Fruit fly (Drosophila melanogaster) Kc167 (cell line): Measurements from ENCODE around the gene CG15209.

ENCODE experiments used
- Myc ChIP-seq: fragments of >200 bp; optimal IDR thresholded peaks from 2 replicates; lab custom pipeline; 2017; ENCODE audit warnings: missing external identifiers
- Sin3A ChIP-seq: fragments of >200 bp; optimal IDR thresholded peaks from 2 replicates; lab custom pipeline; 2018; ENCODE audit warnings: missing external identifiers
- h ChIP-seq: fragments of >200 bp; optimal IDR thresholded peaks from 3 replicates; lab custom pipeline; 2018; ENCODE audit warnings: missing external identifiers
- insv ChIP-seq: fragments of >200 bp; optimal IDR thresholded peaks from 3 replicates; lab custom pipeline; 2018; ENCODE audit warnings: missing external identifiers
- psq ChIP-seq: fragments of >200 bp; optimal IDR thresholded peaks from 2 replicates; lab custom pipeline; 2017; ENCODE audit warnings: missing external identifiers
- ttk ChIP-seq: sonication (Bioruptor generic); optimal IDR thresholded peaks from 2 replicates; lab custom pipeline; 2017; ENCODE audit warnings: missing external identifiers

dm6 chrX:10882786-10883185 lies 40.8 kb downstream of the CG15209 start:
- TF ChIP-seq h (lab: Kevin White, UChicago) (no peak), Myc (no peak), ttk (lab: Kevin White, UChicago) (no peak), psq (lab: Kevin White, UChicago) (no peak), insv (no peak), Sin3A (lab: Kevin White, UChicago) (no peak)
